Fruit fly (Drosophila melanogaster): ENCODE measurements around the gene CG17450.

dm6 chrX:21567793-21568192 is 40.9 kb downstream of the CG17450 start:
- TF ChIP-seq CG8478 (optimal IDR thresholded peaks at IDR 0.05) (no peak), CTCF (optimal IDR thresholded peaks at IDR 0.05) (no peak)

Measured in S2 (cell line).